Fruit fly (Drosophila melanogaster): Measurements from ENCODE around the gene Cbl.

DNA sequence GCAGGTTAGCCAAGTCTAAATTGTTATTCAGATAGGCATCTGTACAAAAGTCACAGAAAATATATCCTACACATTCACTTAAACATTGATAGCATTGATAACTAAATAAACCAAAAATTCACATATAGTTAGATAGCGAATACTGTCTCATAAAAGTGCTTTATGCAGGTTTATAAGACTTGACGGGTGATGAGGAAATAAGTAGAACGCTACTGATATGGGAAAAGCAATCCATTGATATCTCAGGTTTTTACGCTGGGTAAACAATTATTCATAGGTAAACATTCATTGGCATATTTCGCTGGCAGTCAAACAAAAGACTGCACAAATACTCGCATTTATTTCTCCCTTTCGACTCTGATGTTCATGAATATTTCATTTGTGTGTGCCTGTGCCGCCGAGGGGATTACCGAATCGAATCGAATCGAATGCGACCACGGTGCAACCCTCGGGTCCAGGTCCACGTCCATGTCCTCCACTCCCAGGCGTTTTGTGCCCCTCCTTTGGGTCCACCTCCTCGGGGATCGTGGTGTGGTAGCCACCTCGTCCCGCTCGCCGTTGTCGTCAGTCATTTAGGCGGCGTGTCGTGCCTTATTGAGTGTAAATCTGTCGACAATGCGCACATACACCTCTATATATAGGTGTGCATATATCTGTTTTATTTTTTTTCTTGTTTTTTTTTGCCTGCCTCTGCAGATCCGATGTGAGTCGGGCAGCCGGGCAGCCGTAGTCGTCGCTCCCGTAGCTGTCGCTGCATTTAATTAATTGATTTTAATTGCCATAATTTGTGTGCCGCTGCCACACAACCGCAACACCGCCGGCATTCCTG is 35.5 kb downstream of the Cbl start:
- TF ChIP-seq pan (optimal IDR thresholded peaks at IDR 0.05) (no peak), brk (GFP tag; optimal IDR thresholded peaks at IDR 0.05) (no peak), OdsH (GFP tag; optimal IDR thresholded peaks at IDR 0.05) (no peak)
